Worm (Caenorhabditis elegans): ENCODE data around the gene sel-11.

sel-11 gene

DNA sequence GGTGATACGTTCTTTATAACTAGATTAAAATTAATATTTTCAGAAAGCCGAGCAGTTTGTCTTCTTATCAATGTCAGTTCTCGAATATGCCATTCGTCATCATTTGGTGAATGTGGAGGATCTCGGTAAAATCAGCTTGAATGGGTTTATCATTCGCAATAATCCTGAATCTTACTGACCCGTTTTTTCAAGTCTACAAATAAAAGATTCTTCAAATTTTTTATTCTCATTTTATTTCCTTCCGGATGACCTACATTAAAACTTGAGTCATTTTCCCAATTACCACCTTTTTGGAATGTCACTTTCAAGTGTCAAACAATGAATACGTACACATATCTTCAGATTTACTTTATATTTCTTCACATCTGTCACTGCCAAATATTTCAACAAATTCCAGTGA lies 6.8 kb upstream of the sel-11 start, which contains the start of gene T04F3.5:
Gene T04F3.5, plus strand, starts transcription at position 301 of the 400 bp plus-strand sequence.
- TF ChIP-seq ceh-14 (tag; optimal IDR thresholded peaks at IDR 0.05): no peak
- TF ChIP-seq ceh-19 (GFP tag; optimal IDR thresholded peaks at IDR 0.05): no peak

DNA sequence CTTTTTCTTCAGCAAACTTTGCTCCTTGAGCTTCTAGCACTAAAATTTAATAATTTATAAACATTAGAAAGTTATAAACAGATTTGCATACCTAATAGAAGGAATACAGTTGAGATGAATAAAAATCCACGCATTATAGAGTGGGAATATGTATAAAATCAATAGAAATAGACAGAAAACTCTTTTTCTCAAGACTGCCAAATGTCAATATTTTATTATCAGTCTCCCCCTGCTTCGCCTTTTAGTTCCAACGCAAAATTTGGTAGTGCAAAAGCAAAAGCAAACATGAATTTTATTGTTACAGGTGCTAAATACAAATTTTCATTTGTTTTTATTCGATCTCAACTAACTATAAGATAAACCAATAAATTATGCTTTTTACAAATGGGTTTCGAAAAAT lies 4.3 kb upstream of the sel-11 start, which contains the start of gene T04F3.4:
Gene T04F3.4, minus strand, starts transcription at position 187 of the 400 bp plus-strand sequence.
- TF ChIP-seq unc-3 (GFP tag; conservative IDR thresholded peaks at IDR 0.05) (no peak), unc-3 (tag; optimal IDR thresholded peaks at IDR 0.05) (no peak), ztf-16 (tag; optimal IDR thresholded peaks at IDR 0.05) (no peak), rnt-1 (tag; optimal IDR thresholded peaks at IDR 0.05) (no peak)

DNA sequence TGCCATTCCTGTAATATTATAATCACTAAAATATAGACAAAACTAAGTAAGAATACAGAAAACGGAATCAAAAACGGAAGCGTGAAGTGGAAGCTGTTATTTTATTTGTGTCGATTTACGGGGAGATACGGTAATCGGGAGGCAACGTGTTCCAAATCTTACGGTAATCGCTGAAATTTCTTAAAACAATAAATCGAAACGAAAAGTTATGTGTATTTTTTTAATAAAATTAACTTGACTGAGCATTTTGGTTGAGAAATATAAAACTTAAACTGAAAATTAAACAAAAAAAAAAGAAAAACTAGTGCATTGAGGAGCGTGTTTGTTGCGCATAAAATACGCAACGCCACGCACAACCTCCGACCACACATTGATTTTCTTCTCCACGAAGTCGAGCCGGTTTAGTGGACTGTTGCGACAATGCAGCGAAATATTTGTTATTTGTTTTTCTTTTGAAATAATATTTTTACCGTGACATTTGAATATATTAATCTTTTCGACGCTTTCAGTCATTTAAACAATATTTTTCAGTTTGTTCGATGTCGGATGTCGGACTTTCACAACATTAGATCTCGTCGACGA lies 2.7 kb upstream of the sel-11 start, which contains the start of the genes F55A11.1 and syx-5:
Gene F55A11.1, minus strand, starts transcription at position 13 of the 582 bp plus-strand sequence.
Gene syx-5, plus strand, starts transcription at position 532 of the 582 bp plus-strand sequence.
- no peak for TF ChIP-seq lin-11 (tag; optimal IDR thresholded peaks at IDR 0.05)
- no peak for TF ChIP-seq fkh-6 (tag; optimal IDR thresholded peaks at IDR 0.05)
- no peak for TF ChIP-seq Y22D7AL.16 (tag; optimal IDR thresholded peaks at IDR 0.05)
- TF ChIP-seq ceh-24 (tag; optimal IDR thresholded peaks at IDR 0.05): no peak
- TF ChIP-seq pqm-1 (tag; optimal IDR thresholded peaks at IDR 0.05): no peak
- TF ChIP-seq ceh-18 (tag; optimal IDR thresholded peaks at IDR 0.05): peak; percentile 22
- TF ChIP-seq fax-1 (tag; optimal IDR thresholded peaks at IDR 0.05): no peak
- TF ChIP-seq tbx-2 (tag; optimal IDR thresholded peaks at IDR 0.05): peak; percentile 35
- TF ChIP-seq rnt-1 (tag; optimal IDR thresholded peaks at IDR 0.05): peak; percentile 19
- peak; percentile 74 for TF ChIP-seq ceh-30 (tag; optimal IDR thresholded peaks at IDR 0.05)
- TF ChIP-seq ama-1 (optimal IDR thresholded peaks at IDR 0.05): no peak
- peak; percentile 43 for TF ChIP-seq ceh-31 (tag; optimal IDR thresholded peaks at IDR 0.05)
- TF ChIP-seq ceh-34 (tag; optimal IDR thresholded peaks at IDR 0.05): peak; percentile 44
- TF ChIP-seq unc-42 (tag; optimal IDR thresholded peaks at IDR 0.05): peak; percentile 70
- no peak for TF ChIP-seq sdc-2 (tag; optimal IDR thresholded peaks at IDR 0.05)
- TF ChIP-seq hlh-30 (tag; optimal IDR thresholded peaks at IDR 0.05; ENCODE audit: insufficient read depth): no peak
- peak; percentile 81 for TF ChIP-seq nfya-1 (tag; optimal IDR thresholded peaks at IDR 0.05)
- TF ChIP-seq pax-1 (tag; optimal IDR thresholded peaks at IDR 0.05): peak; percentile 35
- TF ChIP-seq unc-3 (GFP tag; conservative IDR thresholded peaks at IDR 0.05): no peak
- TF ChIP-seq unc-3 (tag; optimal IDR thresholded peaks at IDR 0.05): no peak
- TF ChIP-seq ceh-48 (tag; optimal IDR thresholded peaks at IDR 0.05): peak; percentile 41
- TF ChIP-seq nhr-232 (tag; optimal IDR thresholded peaks at IDR 0.05): no peak

DNA sequence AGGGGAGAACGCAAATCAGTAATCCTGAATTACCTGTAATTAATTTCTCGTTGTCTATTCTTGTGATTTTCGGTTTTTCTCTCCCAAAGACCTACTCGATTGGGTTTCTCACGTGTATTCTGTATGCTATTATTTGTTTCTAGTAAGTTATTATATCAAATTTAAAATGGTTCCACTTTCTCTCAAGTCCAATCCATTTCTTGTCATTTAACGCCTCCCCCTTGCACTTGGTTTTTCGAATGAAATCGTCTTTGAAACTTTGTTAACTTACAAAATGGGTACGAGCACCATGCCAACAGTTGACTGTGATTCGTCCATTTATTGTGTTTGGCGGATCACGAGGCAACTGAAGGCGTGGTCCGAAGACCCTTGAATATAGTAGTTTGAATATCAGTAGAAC lies 2.5 kb downstream of the sel-11 start:
- TF ChIP-seq K02D7.2 (tag; optimal IDR thresholded peaks at IDR 0.05): no peak
- no peak for TF ChIP-seq sox-4 (tag; optimal IDR thresholded peaks at IDR 0.05)
- TF ChIP-seq hlh-30 (tag; optimal IDR thresholded peaks at IDR 0.05; ENCODE audit: insufficient read depth): no peak
- TF ChIP-seq unc-3 (GFP tag; conservative IDR thresholded peaks at IDR 0.05): no peak
- no peak for TF ChIP-seq unc-3 (tag; optimal IDR thresholded peaks at IDR 0.05)
- TF ChIP-seq ceh-19 (GFP tag; optimal IDR thresholded peaks at IDR 0.05): no peak
- TF ChIP-seq fax-1 (tag; optimal IDR thresholded peaks at IDR 0.05): no peak
- no peak for TF ChIP-seq dmd-4 (tag; optimal IDR thresholded peaks at IDR 0.05; ENCODE audit: borderline replicate concordance)
- TF ChIP-seq dve-1 (tag; optimal IDR thresholded peaks at IDR 0.05): no peak
- TF ChIP-seq rnt-1 (tag; optimal IDR thresholded peaks at IDR 0.05): no peak
- TF ChIP-seq odd-2 (tag; optimal IDR thresholded peaks at IDR 0.05): no peak
- TF ChIP-seq pag-3 (tag; optimal IDR thresholded peaks at IDR 0.05; ENCODE audit: borderline replicate concordance): no peak
- TF ChIP-seq pha-2 (tag; optimal IDR thresholded peaks at IDR 0.05): no peak
- no peak for TF ChIP-seq nhr-11 (tag; optimal IDR thresholded peaks at IDR 0.05)
- TF ChIP-seq ttx-3 (tag; optimal IDR thresholded peaks at IDR 0.05): no peak
- TF ChIP-seq elt-4 (tag; optimal IDR thresholded peaks at IDR 0.05): no peak
- no peak for TF ChIP-seq unc-55 (GFP tag; optimal IDR thresholded peaks at IDR 0.05)
- TF ChIP-seq ceh-6 (GFP tag; optimal IDR thresholded peaks at IDR 0.05): no peak
- no peak for TF ChIP-seq ceh-9 (tag; optimal IDR thresholded peaks at IDR 0.05)
